Worm (Caenorhabditis elegans) whole organism, L1 larva: ENCODE measurements around the gene hum-6.

Experiments used
- C16A3.4 ChIP-seq: fragments of 150-350 bp; optimal IDR thresholded peaks from 2 replicates; lab custom pipeline; 2014; ENCODE audit warnings: missing biosample characterization, missing genetic modification characterization
- F16B12.6 ChIP-seq: fragments of 150-350 bp; optimal IDR thresholded peaks from 2 replicates; lab custom pipeline; 2014; ENCODE audit warnings: missing biosample characterization, missing genetic modification characterization
- Y116A8C.19 ChIP-seq: sonication (generic microtip); optimal IDR thresholded peaks from 2 replicates; lab custom pipeline; 2016; ENCODE audit warnings: missing compliant biosample characterization, missing genetic modification characterization, borderline replicate concordance
- aha-1 ChIP-seq: fragments of 150-350 bp; optimal IDR thresholded peaks from 2 replicates; lab custom pipeline; 2014; ENCODE audit warnings: missing biosample characterization, missing genetic modification characterization
- aly-2 ChIP-seq: fragments of 150-350 bp; optimal IDR thresholded peaks from 2 replicates; lab custom pipeline; 2014; ENCODE audit warnings: missing biosample characterization, missing genetic modification characterization
- blmp-1 ChIP-seq: fragments of 150-350 bp; optimal IDR thresholded peaks from 2 replicates; lab custom pipeline; 2014; ENCODE audit warnings: missing biosample characterization, missing genetic modification characterization
- ceh-63 ChIP-seq: fragments of 200-800 bp; sonication (Bioruptor generic); optimal IDR thresholded peaks from 2 replicates; lab custom pipeline; 2018; ENCODE audit warnings: mild to moderate bottlenecking, missing genetic modification characterization, missing compliant biosample characterization
- ceh-82 ChIP-seq, 3 experiments: fragments of 150-350 bp in 1 of 3; sonication (generic microtip) in 2 of 3; optimal IDR thresholded peaks; 2 replicates each; lab custom pipeline; 2014 to 2017; ENCODE audit warnings: missing biosample characterization in 3 of 3, missing genetic modification characterization in 3 of 3
- efl-1 ChIP-seq, 4 experiments: fragments of 150-350 bp; optimal IDR thresholded peaks in 3 of 4; peaks in 1 of 4; 1 replicate in 1 of 4; 2 replicates in 3 of 4; lab custom pipeline; 2014; ENCODE audit warnings: missing biosample characterization in 2 of 4, missing genetic modification characterization in 2 of 4, missing genetic modification reagents in 2 of 4
- egl-13 ChIP-seq: sonication (generic microtip); optimal IDR thresholded peaks from 2 replicates; lab custom pipeline; 2016; ENCODE audit warnings: missing genotype, missing genetic modification reagents, missing genetic modification characterization, missing compliant biosample characterization
- egl-27 ChIP-seq, 2 experiments: fragments of 150-350 bp in 1 of 2; sonication (generic microtip); optimal IDR thresholded peaks; 3 replicates each; lab custom pipeline; 2017 to 2018; ENCODE audit warnings: missing biosample characterization in 2 of 2, missing genetic modification characterization in 2 of 2, missing genetic modification reagents in 2 of 2
- elt-2 ChIP-seq: sonication (generic microtip); optimal IDR thresholded peaks from 2 replicates; lab custom pipeline; 2016; ENCODE audit warnings: missing genetic modification characterization, mild to moderate bottlenecking, inconsistent platforms, missing compliant biosample characterization, missing genetic modification reagents
- ets-5 ChIP-seq: fragments of 200-800 bp; sonication (Bioruptor generic); IDR thresholded peaks from 2 replicates; pipeline ENCODE4 v1.3.6; 2022; ENCODE audit warnings: missing genetic modification characterization, missing compliant biosample characterization
- fkh-4 ChIP-seq: sonication (generic microtip); optimal IDR thresholded peaks from 2 replicates; lab custom pipeline; 2016; ENCODE audit warnings: missing compliant biosample characterization, missing genetic modification characterization, borderline replicate concordance
- fkh-8 ChIP-seq: sonication (generic microtip); optimal IDR thresholded peaks from 2 replicates; lab custom pipeline; 2016; ENCODE audit warnings: mild to moderate bottlenecking, missing genetic modification characterization, missing compliant biosample characterization
- hlh-17 ChIP-seq: fragments of 200-800 bp; sonication (Bioruptor generic); optimal IDR thresholded peaks from 2 replicates; lab custom pipeline; 2018; ENCODE audit warnings: missing genetic modification characterization, mild to moderate bottlenecking, missing compliant biosample characterization, moderate library complexity, borderline replicate concordance
- irx-1 ChIP-seq: sonication (generic microtip); optimal IDR thresholded peaks from 2 replicates; lab custom pipeline; 2016; ENCODE audit warnings: missing genetic modification characterization, missing compliant biosample characterization
- isw-1 ChIP-seq: fragments of 200-800 bp; sonication (Bioruptor generic); IDR thresholded peaks from 2 replicates; pipeline ENCODE4 v1.3.6; 2022; ENCODE audit warnings: missing genetic modification characterization, missing compliant biosample characterization
- lin-14 ChIP-seq: fragments of 200-800 bp; sonication (Bioruptor generic); optimal IDR thresholded peaks from 2 replicates; lab custom pipeline; 2018; ENCODE audit warnings: mild to moderate bottlenecking, missing genetic modification characterization, moderate library complexity, missing compliant biosample characterization
- lsy-2 ChIP-seq, 2 experiments: fragments of 150-350 bp; optimal IDR thresholded peaks; 2 replicates each; lab custom pipeline; 2014; ENCODE audit warnings: missing biosample characterization in 2 of 2, missing genetic modification characterization in 2 of 2
- mef-2 ChIP-seq: fragments of 150-350 bp; optimal IDR thresholded peaks from 2 replicates; lab custom pipeline; 2014; ENCODE audit warnings: missing biosample characterization, missing genetic modification characterization
- nhr-11 ChIP-seq: fragments of 150-350 bp; optimal IDR thresholded peaks from 2 replicates; lab custom pipeline; 2014; ENCODE audit warnings: missing biosample characterization, missing genetic modification characterization
- nhr-20 ChIP-seq: sonication (generic microtip); optimal IDR thresholded peaks from 2 replicates; lab custom pipeline; 2016; ENCODE audit warnings: mild to moderate bottlenecking, missing genetic modification characterization, missing compliant biosample characterization
- nhr-71 ChIP-seq: sonication (generic microtip); optimal IDR thresholded peaks from 2 replicates; lab custom pipeline; 2016; ENCODE audit warnings: mild to moderate bottlenecking, missing genetic modification characterization, moderate library complexity, missing compliant biosample characterization
- nhr-77 ChIP-seq: fragments of 150-350 bp; optimal IDR thresholded peaks from 2 replicates; lab custom pipeline; 2014; ENCODE audit warnings: missing biosample characterization, missing genetic modification characterization
- nhr-90 ChIP-seq: sonication (generic microtip); optimal IDR thresholded peaks from 2 replicates; lab custom pipeline; 2016; ENCODE audit warnings: mild to moderate bottlenecking, missing genetic modification characterization, missing compliant biosample characterization; ENCODE audit not compliant: poor library complexity
- pag-3 ChIP-seq: sonication (generic microtip); optimal IDR thresholded peaks from 2 replicates; lab custom pipeline; 2017; ENCODE audit warnings: missing genetic modification characterization, mild to moderate bottlenecking, missing compliant biosample characterization, antibody characterized with exemption, borderline replicate concordance; ENCODE audit not compliant: insufficient read depth
- pax-3 ChIP-seq: fragments of 200-800 bp; sonication (Bioruptor generic); optimal IDR thresholded peaks from 2 replicates; lab custom pipeline; 2018; ENCODE audit warnings: mild to moderate bottlenecking, missing genetic modification characterization, moderate library complexity, missing compliant biosample characterization
- pqm-1 ChIP-seq: sonication (generic microtip); optimal IDR thresholded peaks from 3 replicates; lab custom pipeline; 2017; ENCODE audit warnings: missing biosample characterization, missing genetic modification characterization
- skn-1 ChIP-seq: fragments of 150-350 bp; optimal IDR thresholded peaks from 2 replicates; lab custom pipeline; 2014; ENCODE audit warnings: missing biosample characterization, missing genetic modification characterization
- sup-37 ChIP-seq: fragments of 200-800 bp; sonication (Bioruptor generic); optimal IDR thresholded peaks from 2 replicates; lab custom pipeline; 2018; ENCODE audit warnings: mild to moderate bottlenecking, missing genetic modification characterization, missing compliant biosample characterization
- tbx-2 ChIP-seq: sonication (generic microtip); optimal IDR thresholded peaks from 2 replicates; lab custom pipeline; 2016; ENCODE audit warnings: missing genetic modification characterization, missing compliant biosample characterization
- unc-130 ChIP-seq: fragments of 150-350 bp; optimal IDR thresholded peaks from 2 replicates; lab custom pipeline; 2017; ENCODE audit warnings: missing biosample characterization, missing genetic modification characterization, inconsistent platforms
- unc-30 ChIP-seq: sonication (generic microtip); optimal IDR thresholded peaks from 2 replicates; lab custom pipeline; 2017; ENCODE audit warnings: missing biosample characterization, missing genetic modification characterization
- unc-62 ChIP-seq: fragments of 150-350 bp; optimal IDR thresholded peaks from 2 replicates; lab custom pipeline; 2014; ENCODE audit warnings: missing biosample characterization, missing genetic modification reagents, missing genetic modification characterization
- unc-98 ChIP-seq: fragments of 200-800 bp; sonication (Bioruptor generic); IDR thresholded peaks from 2 replicates; pipeline ENCODE4 v1.3.6; 2022; ENCODE audit warnings: missing genetic modification characterization, missing compliant biosample characterization
- vab-15 ChIP-seq: sonication (generic microtip); optimal IDR thresholded peaks from 2 replicates; lab custom pipeline; 2017; ENCODE audit warnings: missing genotype, mild to moderate bottlenecking, missing genetic modification characterization, missing compliant biosample characterization
- xbp-1 ChIP-seq: sonication (generic microtip); optimal IDR thresholded peaks from 2 replicates; lab custom pipeline; 2016; ENCODE audit warnings: missing genetic modification characterization, missing compliant biosample characterization
- ztf-11 ChIP-seq, 2 experiments: sonication (generic microtip); optimal IDR thresholded peaks; 2 replicates each; lab custom pipeline; 2016 to 2017; ENCODE audit warnings: missing genetic modification characterization in 2 of 2, missing biosample characterization in 1 of 2, missing compliant biosample characterization in 1 of 2
- ztf-4 ChIP-seq: fragments of 150-350 bp; optimal IDR thresholded peaks from 2 replicates; lab custom pipeline; 2014; ENCODE audit warnings: missing biosample characterization, missing genetic modification characterization

hum-6 gene

DNA sequence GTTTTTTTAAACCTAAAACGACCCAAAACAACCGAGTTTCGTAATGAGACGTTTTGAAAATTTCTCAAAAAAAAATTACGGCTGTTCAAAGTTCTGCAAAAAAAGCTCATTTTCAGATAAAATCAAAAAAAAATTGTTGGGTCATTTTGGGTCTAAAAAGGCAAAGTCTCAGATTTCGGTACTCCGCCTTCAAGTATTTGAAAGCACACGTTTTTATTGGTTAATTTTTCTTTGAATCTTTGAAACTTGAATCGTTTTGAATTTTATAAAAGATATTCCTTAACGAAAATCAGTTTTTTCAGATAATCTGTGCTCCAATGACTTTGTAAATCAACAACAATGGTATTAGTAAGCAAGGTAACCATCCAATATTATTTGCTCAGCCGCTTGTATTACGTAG is at the start of gene hum-6:
Gene hum-6 (plus strand): TSS at position 301 of the 400 bp plus-strand sequence.
- no peak for TF ChIP-seq unc-98 (GFP tag; lab: Robert Waterston, UW)
- TF ChIP-seq elt-2: no peak
- no peak for TF ChIP-seq ceh-63
- TF ChIP-seq F16B12.6 (tag; lab: Kevin White, UChicago): no peak
- TF ChIP-seq xbp-1 (tag; lab: Kevin White, UChicago): no peak
- no peak for TF ChIP-seq ceh-82 (tag; optimal IDR thresholded peaks at IDR 0.05; lab: Kevin White, UChicago)
- TF ChIP-seq unc-30 (tag; lab: Kevin White, UChicago): no peak
- no peak for TF ChIP-seq mef-2 (tag; lab: Kevin White, UChicago)
- TF ChIP-seq blmp-1: no peak
- TF ChIP-seq isw-1: no peak
- no peak for TF ChIP-seq unc-130
- no peak for TF ChIP-seq efl-1 (optimal IDR thresholded peaks at IDR 0.05; lab: Kevin White, UChicago)
- no peak for TF ChIP-seq efl-1 (GFP tag; optimal IDR thresholded peaks at IDR 0.05 in 1 of 2; lab: Kevin White, UChicago)
- TF ChIP-seq sup-37 (GFP tag; lab: Kevin White, UChicago): no peak
- no peak for TF ChIP-seq lsy-2 (tag; optimal IDR thresholded peaks at IDR 0.05; lab: Kevin White, UChicago)
- TF ChIP-seq ztf-4: no peak
- TF ChIP-seq fkh-4 (tag; lab: Kevin White, UChicago): no peak
- no peak for TF ChIP-seq vab-15 (tag; lab: Kevin White, UChicago)
- TF ChIP-seq Y116A8C.19 (tag; lab: Kevin White, UChicago): no peak

DNA sequence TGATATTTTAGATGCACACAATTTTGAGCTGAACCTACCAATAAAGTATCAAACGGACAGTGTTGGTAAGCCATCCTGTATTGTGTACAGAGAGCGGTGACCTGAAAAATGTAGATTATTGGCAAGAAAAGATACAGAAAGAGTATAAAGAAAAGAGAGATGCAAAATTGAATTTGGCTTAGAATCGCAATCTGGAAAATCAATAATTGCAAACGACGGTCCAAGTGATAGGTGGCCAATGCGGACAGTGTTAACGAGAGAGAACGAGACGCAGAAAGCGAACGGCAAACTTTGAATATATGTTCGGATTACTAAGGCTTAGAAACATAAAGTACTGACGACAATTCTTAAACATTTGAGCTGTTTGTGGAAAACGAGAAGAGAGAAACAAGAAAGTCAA is 44.9 kb upstream of the hum-6 start, which contains the start of gene crn-4:
Gene crn-4 (minus strand): TSS at position 101 of the 400 bp plus-strand sequence.
- no peak for TF ChIP-seq tbx-2 (tag; lab: Kevin White, UChicago)
- TF ChIP-seq egl-13: no peak
- TF ChIP-seq ztf-11 (tag; optimal IDR thresholded peaks at IDR 0.05; lab: Kevin White, UChicago): no peak
- no peak for TF ChIP-seq aha-1 (tag; lab: Kevin White, UChicago)
- TF ChIP-seq elt-2: no peak
- no peak for TF ChIP-seq irx-1 (tag; lab: Kevin White, UChicago)
- TF ChIP-seq nhr-20: no peak
- no peak for TF ChIP-seq aly-2 (tag; lab: Kevin White, UChicago)
- no peak for TF ChIP-seq fkh-8 (tag; lab: Kevin White, UChicago)
- no peak for TF ChIP-seq F16B12.6 (tag; lab: Kevin White, UChicago)
- no peak for TF ChIP-seq ztf-4
- TF ChIP-seq unc-62 (GFP tag; lab: Kevin White, UChicago): no peak
- no peak for TF ChIP-seq nhr-77 (tag; lab: Kevin White, UChicago)
- no peak for TF ChIP-seq mef-2 (tag; lab: Kevin White, UChicago)
- no peak for TF ChIP-seq isw-1
- TF ChIP-seq pag-3 (tag; lab: Kevin White, UChicago): no peak
- no peak for TF ChIP-seq ets-5 (GFP tag; lab: Robert Waterston, UW)
- TF ChIP-seq pax-3 (tag; lab: Kevin White, UChicago): no peak
- TF ChIP-seq egl-27 (tag; optimal IDR thresholded peaks at IDR 0.05; lab: Kevin White, UChicago): no peak
- TF ChIP-seq ceh-82 (tag; optimal IDR thresholded peaks at IDR 0.05; lab: Kevin White, UChicago): no peak

DNA sequence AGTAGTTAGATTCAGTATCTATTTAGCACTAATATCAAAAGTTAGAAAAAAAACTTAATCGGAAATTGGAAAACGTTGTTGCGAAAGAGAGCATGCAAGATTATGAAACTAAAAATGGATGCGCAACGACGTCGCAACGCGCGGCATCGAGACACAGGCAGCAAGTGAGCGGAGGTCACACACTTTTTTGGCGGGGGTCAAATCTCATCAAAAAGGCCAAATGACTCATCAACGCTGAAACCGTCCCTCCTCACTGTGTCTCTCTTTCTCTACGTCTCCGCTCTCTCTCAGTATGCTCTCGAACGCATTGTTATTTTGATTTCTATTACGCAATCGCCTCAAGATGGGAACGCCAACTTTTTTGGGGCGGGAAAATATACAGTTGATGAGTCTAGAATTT is 44.5 kb upstream of the hum-6 start:
- no peak for TF ChIP-seq xbp-1 (tag; lab: Kevin White, UChicago)
- TF ChIP-seq skn-1: peak; percentile 88
- no peak for TF ChIP-seq hlh-17
- TF ChIP-seq ceh-82 (tag; optimal IDR thresholded peaks at IDR 0.05; lab: Kevin White, UChicago): peak in 1 of 3 experiments; percentile 26
- peak; percentile 10 for TF ChIP-seq lin-14 (GFP tag; lab: Kevin White, UChicago)
- TF ChIP-seq, all 84 proteins: peak for 3

ce11 chrX:2261003-2261402 is 41.9 kb upstream of the hum-6 start, which contains the start of gene AH9.3:
AH9.3 (minus strand) TSS chrX:2261103.
- TF ChIP-seq pqm-1 (tag; lab: Kevin White, UChicago): no peak
- TF ChIP-seq vab-15 (tag; lab: Kevin White, UChicago): no peak
- no peak for TF ChIP-seq nhr-71 (tag; lab: Kevin White, UChicago)
- TF ChIP-seq C16A3.4 (tag; lab: Kevin White, UChicago): no peak
- no peak for TF ChIP-seq nhr-11 (tag; lab: Kevin White, UChicago)
- no peak for TF ChIP-seq nhr-90 (tag; lab: Kevin White, UChicago)
